Worm (Caenorhabditis elegans): Measurements from ENCODE around the gene ptp-8.

The ptp-8 gene

ce11 chrIV:7433858-7434257 lies 52.0 kb downstream of the ptp-8 start, which contains the start of gene B0496.11:
TSS of gene B0496.11 (minus strand) at chrIV:7433958.
- TF ChIP-seq zag-1 (tag; optimal IDR thresholded peaks at IDR 0.05) = no peak
- no peak for TF ChIP-seq ceh-16 (tag; optimal IDR thresholded peaks at IDR 0.05)
- TF ChIP-seq R02D3.7 (tag; optimal IDR thresholded peaks at IDR 0.05) = no peak
- TF ChIP-seq skn-1 (tag; optimal IDR thresholded peaks at IDR 0.05) = no peak
- TF ChIP-seq lsy-2 (tag; optimal IDR thresholded peaks at IDR 0.05) = no peak
- no peak for TF ChIP-seq snpc-4 (tag; optimal IDR thresholded peaks at IDR 0.05)
- no peak for TF ChIP-seq nhr-6 (tag; optimal IDR thresholded peaks at IDR 0.05)

All from whole organism, L2 larva.